Worm (Caenorhabditis elegans) whole organism, mixed stage, embryonic: ENCODE measurements around the gene W08E12.8.

Experiments
- M03D4.4 ChIP-seq: sonication (generic microtip); optimal IDR thresholded peaks from 2 replicates; lab custom pipeline; 2017; ENCODE audit warnings: mild to moderate bottlenecking, missing genetic modification characterization, missing compliant biosample characterization
- cnd-1 ChIP-seq: fragments of 200-800 bp; sonication (Bioruptor generic); optimal IDR thresholded peaks from 2 replicates; lab custom pipeline; 2018; ENCODE audit warnings: mild to moderate bottlenecking, missing genetic modification characterization, missing compliant biosample characterization
- elt-1 ChIP-seq: sonication (generic microtip); optimal IDR thresholded peaks from 2 replicates; lab custom pipeline; 2017; ENCODE audit warnings: missing genetic modification characterization, mild to moderate bottlenecking, missing compliant biosample characterization, antibody characterized with exemption, moderate library complexity, borderline replicate concordance; ENCODE audit not compliant: insufficient read depth
- elt-3 ChIP-seq: fragments of 150-350 bp; optimal IDR thresholded peaks from 2 replicates; lab custom pipeline; 2014; ENCODE audit warnings: missing biosample characterization, missing genetic modification characterization
- lin-13 ChIP-seq: fragments of 150-350 bp; optimal IDR thresholded peaks from 2 replicates; lab custom pipeline; 2014; ENCODE audit warnings: missing biosample characterization, missing genetic modification characterization
- mab-5 ChIP-seq: fragments of 150-350 bp; optimal IDR thresholded peaks from 2 replicates; lab custom pipeline; 2014; ENCODE audit warnings: missing biosample characterization, missing genetic modification characterization
- mep-1 ChIP-seq: fragments of 150-350 bp; optimal IDR thresholded peaks from 2 replicates; lab custom pipeline; 2017; ENCODE audit warnings: missing biosample characterization, missing genetic modification reagents, missing genetic modification characterization, inconsistent platforms
- nhr-12 ChIP-seq: fragments of 150-350 bp; optimal IDR thresholded peaks from 2 replicates; lab custom pipeline; 2014; ENCODE audit warnings: missing biosample characterization, missing genetic modification characterization
- nhr-28 ChIP-seq: fragments of 150-350 bp; optimal IDR thresholded peaks from 2 replicates; lab custom pipeline; 2014; ENCODE audit warnings: missing biosample characterization, missing genetic modification characterization
- snpc-4 ChIP-seq: fragments of 150-350 bp; optimal IDR thresholded peaks from 2 replicates; lab custom pipeline; 2014; ENCODE audit warnings: missing biosample characterization, missing genetic modification characterization
- tbx-8 ChIP-seq: fragments of 200-800 bp; sonication (Bioruptor generic); optimal IDR thresholded peaks from 2 replicates; lab custom pipeline; 2018; ENCODE audit warnings: mild to moderate bottlenecking, missing genetic modification characterization, moderate library complexity, missing compliant biosample characterization
- unc-62 ChIP-seq: fragments of 150-350 bp; optimal IDR thresholded peaks from 2 replicates; lab custom pipeline; 2014; ENCODE audit warnings: missing biosample characterization, missing genetic modification reagents, missing genetic modification characterization

DNA sequence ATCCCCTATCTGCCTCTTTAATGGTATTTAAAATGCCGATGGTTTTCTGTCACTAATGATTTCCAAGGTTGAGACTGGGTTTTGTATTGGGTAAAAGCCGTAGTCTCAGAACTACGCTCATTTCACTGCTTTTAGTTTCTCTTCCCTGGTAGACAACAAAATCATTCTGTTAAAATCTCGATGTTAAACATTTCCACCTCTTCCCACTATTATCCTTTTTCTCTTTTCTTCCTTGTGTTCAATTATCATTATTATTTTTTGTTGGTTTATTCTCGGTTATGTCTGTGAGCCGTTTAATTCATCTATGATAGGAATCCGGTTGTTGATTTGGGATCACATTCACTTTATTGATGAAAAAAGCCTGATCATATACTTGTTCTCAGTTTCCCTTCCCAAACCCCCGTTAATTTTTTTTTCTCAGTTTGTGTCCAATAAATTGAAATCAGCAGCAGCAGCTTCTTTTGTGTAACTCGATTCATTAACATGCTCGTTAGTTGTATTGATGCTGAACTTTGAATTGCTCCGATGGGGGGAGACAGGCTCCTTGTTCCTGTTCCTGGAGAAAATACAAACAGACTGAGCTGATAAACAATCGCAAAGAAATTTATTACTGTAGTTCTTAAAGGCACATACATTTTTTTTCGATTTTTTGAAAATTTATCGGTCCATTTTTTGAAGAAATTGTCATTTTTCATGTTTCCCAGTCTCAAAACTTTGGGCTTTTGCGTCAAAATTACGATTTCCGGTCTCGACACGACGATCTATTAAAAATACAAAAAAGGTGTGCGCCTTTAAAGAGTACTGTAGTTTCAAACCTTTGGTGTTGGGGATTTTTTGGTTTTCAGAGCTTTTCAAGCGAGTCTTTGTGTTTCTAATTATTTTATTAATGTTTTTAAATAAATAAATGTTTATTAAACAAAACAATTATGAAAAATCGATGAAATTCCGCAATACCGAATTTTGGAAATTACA lies 4.7 kb downstream of the W08E12.8 start:
- TF ChIP-seq snpc-4 (tag; lab: Kevin White, UChicago) (no peak), M03D4.4 (tag; lab: Kevin White, UChicago) (no peak), unc-62 (GFP tag; lab: Kevin White, UChicago) (no peak), tbx-8 (GFP tag; lab: Kevin White, UChicago) (no peak), nhr-28 (tag; lab: Kevin White, UChicago) (no peak), elt-1 (no peak), cnd-1 (tag; lab: Kevin White, UChicago) (no peak), lin-13 (tag; lab: Kevin White, UChicago) (no peak), nhr-12 (tag; lab: Kevin White, UChicago) (no peak), mab-5 (tag; lab: Kevin White, UChicago) (no peak), elt-3 (tag; lab: Kevin White, UChicago) (no peak), mep-1 (tag; lab: Kevin White, UChicago) (no peak)
